Fruit fly (Drosophila melanogaster) whole organism, embryonic: Measurements from ENCODE around the gene mRpL12.
A peak's percentile ranks its signal among the peaks of the same experiment; 100 is the strongest.

ENCODE experiments used
- CG10274 ChIP-seq: fragments of 200-800 bp; sonication (Bioruptor generic); optimal IDR thresholded peaks from 3 replicates; lab custom pipeline; 2017; ENCODE audit warnings: missing biosample characterization, mild to moderate bottlenecking, missing genetic modification characterization
- CG10959 ChIP-seq: fragments of 200-800 bp; sonication (Bioruptor generic); IDR thresholded peaks from 2 replicates; pipeline ENCODE4 v1.3.6; 2022; ENCODE audit warnings: missing biosample characterization, missing genetic modification characterization
- CG11247 ChIP-seq: fragments of 200-800 bp; sonication (Bioruptor generic); IDR thresholded peaks from 2 replicates; pipeline ENCODE4 v1.3.6; 2022; ENCODE audit warnings: missing biosample characterization, missing genetic modification characterization
- CG12236 ChIP-seq: fragments of 200-800 bp; sonication (Bioruptor generic); optimal IDR thresholded peaks from 2 replicates; lab custom pipeline; 2016; ENCODE audit warnings: missing biosample characterization, missing genetic modification characterization
- CG12299 ChIP-seq: fragments of 200-800 bp; sonication (Bioruptor generic); optimal IDR thresholded peaks from 2 replicates; lab custom pipeline; 2018; ENCODE audit warnings: missing biosample characterization, mild to moderate bottlenecking, missing genetic modification characterization
- CG14441 ChIP-seq: fragments of 200-800 bp; sonication (Bioruptor generic); IDR thresholded peaks from 2 replicates; pipeline ENCODE4 v1.3.6; 2022; ENCODE audit warnings: missing biosample characterization, missing genetic modification characterization
- CG15514 ChIP-seq: fragments of 200-800 bp; sonication (Bioruptor generic); optimal IDR thresholded peaks from 3 replicates; lab custom pipeline; 2017; ENCODE audit warnings: missing biosample characterization, missing genetic modification characterization, mild to moderate bottlenecking, moderate library complexity, missing genetic modification reagents
- CG17802 ChIP-seq: fragments of 200-800 bp; sonication (Bioruptor generic); optimal IDR thresholded peaks from 2 replicates; lab custom pipeline; 2018; ENCODE audit warnings: missing biosample characterization, mild to moderate bottlenecking, missing genetic modification characterization, moderate library complexity
- CG1832 ChIP-seq: fragments of 200-800 bp; sonication (Bioruptor generic); optimal IDR thresholded peaks from 2 replicates; lab custom pipeline; 2017; ENCODE audit warnings: missing biosample characterization, mild to moderate bottlenecking, missing genetic modification characterization, inconsistent platforms
- CG2120 ChIP-seq: fragments of 200-800 bp; sonication (Bioruptor generic); optimal IDR thresholded peaks from 3 replicates; lab custom pipeline; 2016; ENCODE audit warnings: missing biosample characterization, missing genetic modification characterization
- CG2875 ChIP-seq: fragments of 200-800 bp; sonication (Bioruptor generic); optimal IDR thresholded peaks from 2 replicates; lab custom pipeline; 2017; ENCODE audit warnings: missing biosample characterization, mild to moderate bottlenecking, missing genetic modification characterization, missing genetic modification reagents
- CG31365 ChIP-seq: fragments of 200-800 bp; sonication (Bioruptor generic); optimal IDR thresholded peaks from 2 replicates; lab custom pipeline; 2018; ENCODE audit warnings: missing biosample characterization, mild to moderate bottlenecking, missing genetic modification characterization
- CG32772 ChIP-seq: fragments of 200-800 bp; sonication (Bioruptor generic); IDR thresholded peaks from 2 replicates; pipeline ENCODE4 v1.3.6; 2022; ENCODE audit warnings: missing biosample characterization, missing genetic modification characterization
- CG34224 ChIP-seq: fragments of 200-800 bp; sonication (Bioruptor generic); IDR thresholded peaks from 3 replicates; pipeline ENCODE4 v1.3.6; 2022; ENCODE audit warnings: missing biosample characterization, missing genetic modification characterization; ENCODE audit not compliant: partially characterized antibody
- CG3838 ChIP-seq: fragments of 200-800 bp; sonication (Bioruptor generic); optimal IDR thresholded peaks from 3 replicates; lab custom pipeline; 2016; ENCODE audit warnings: missing biosample characterization, missing genetic modification characterization
- CG4424 ChIP-seq: fragments of 200-800 bp; sonication (Bioruptor generic); optimal IDR thresholded peaks from 3 replicates; lab custom pipeline; 2016; ENCODE audit warnings: missing biosample characterization, missing genetic modification characterization
- CG6791 ChIP-seq: fragments of 200-800 bp; sonication (Bioruptor generic); IDR thresholded peaks from 3 replicates; pipeline ENCODE4 v1.3.6; 2022; ENCODE audit warnings: missing biosample characterization, missing genetic modification characterization; ENCODE audit not compliant: partially characterized antibody
- CG7987 ChIP-seq: fragments of 200-800 bp; sonication (Bioruptor generic); optimal IDR thresholded peaks from 2 replicates; lab custom pipeline; 2018; ENCODE audit warnings: missing biosample characterization, mild to moderate bottlenecking, missing genetic modification characterization, moderate library complexity
- CG8944 ChIP-seq: fragments of 200-800 bp; sonication (Bioruptor generic); optimal IDR thresholded peaks from 3 replicates; lab custom pipeline; 2016; ENCODE audit warnings: missing biosample characterization, missing genetic modification characterization
- D19A ChIP-seq: fragments of 200-800 bp; optimal IDR thresholded peaks from 3 replicates; lab custom pipeline; 2019; ENCODE audit warnings: missing biosample characterization, mild to moderate bottlenecking, missing genetic modification characterization, moderate library complexity
- Dek ChIP-seq: fragments of 200-800 bp; sonication (Bioruptor generic); optimal IDR thresholded peaks from 3 replicates; lab custom pipeline; 2019; ENCODE audit warnings: missing biosample characterization, mild to moderate bottlenecking, missing genetic modification characterization, moderate library complexity
- Eip74EF ChIP-seq, 2 experiments: fragments of 200-800 bp in 1 of 2; fragments of >200 bp in 1 of 2; sonication (Bioruptor generic) in 1 of 2; optimal IDR thresholded peaks; 2 replicates each; lab custom pipeline; 2017 to 2019; ENCODE audit warnings: missing biosample characterization in 2 of 2, missing genetic modification characterization in 2 of 2, mild to moderate bottlenecking in 1 of 2, moderate library complexity in 1 of 2
- Gsc ChIP-seq: fragments of 200-800 bp; sonication (Bioruptor generic); IDR thresholded peaks from 2 replicates; pipeline ENCODE4 v1.3.6; 2022; ENCODE audit warnings: missing biosample characterization, missing genetic modification characterization
- HmgD ChIP-seq: fragments of 200-800 bp; sonication (Bioruptor generic); optimal IDR thresholded peaks from 3 replicates; lab custom pipeline; 2016; ENCODE audit warnings: missing biosample characterization, missing genetic modification characterization
- Lpt ChIP-seq: fragments of >200 bp; optimal IDR thresholded peaks from 2 replicates; lab custom pipeline; 2018; ENCODE audit warnings: missing biosample characterization, missing genetic modification characterization
- MBD-R2 ChIP-seq: fragments of 200-800 bp; sonication (Bioruptor generic); IDR thresholded peaks from 2 replicates; pipeline ENCODE4 v1.3.6; 2022; ENCODE audit warnings: missing biosample characterization, missing genetic modification characterization
- NC2β ChIP-seq: fragments of 200-800 bp; sonication (Bioruptor generic); optimal IDR thresholded peaks from 2 replicates; lab custom pipeline; 2016; ENCODE audit warnings: missing biosample characterization, missing genetic modification characterization
- Oaz ChIP-seq: fragments of 200-800 bp; sonication (Bioruptor generic); IDR thresholded peaks from 2 replicates; pipeline ENCODE4 v1.3.6; 2022; ENCODE audit warnings: missing biosample characterization, missing genetic modification characterization
- Sry-β ChIP-seq: fragments of 200-800 bp; sonication (Bioruptor generic); optimal IDR thresholded peaks from 2 replicates; lab custom pipeline; 2018; ENCODE audit warnings: missing biosample characterization, mild to moderate bottlenecking, missing genetic modification characterization, moderate library complexity
- Ssrp ChIP-seq: fragments of 200-800 bp; sonication (Bioruptor generic); optimal IDR thresholded peaks from 2 replicates; lab custom pipeline; 2018; ENCODE audit warnings: missing biosample characterization, mild to moderate bottlenecking, missing genetic modification characterization, moderate library complexity
- bigmax ChIP-seq: fragments of 200-800 bp; sonication (Bioruptor generic); optimal IDR thresholded peaks from 2 replicates; lab custom pipeline; 2018; ENCODE audit warnings: missing biosample characterization, mild to moderate bottlenecking, missing genetic modification characterization
- corto ChIP-seq: fragments of 200-800 bp; sonication (Bioruptor generic); optimal IDR thresholded peaks from 2 replicates; lab custom pipeline; 2016; ENCODE audit warnings: missing biosample characterization, mild to moderate bottlenecking, missing genetic modification characterization, moderate library complexity
- crc ChIP-seq: fragments of 200-800 bp; sonication (Bioruptor generic); optimal IDR thresholded peaks from 2 replicates; lab custom pipeline; 2016; ENCODE audit warnings: missing biosample characterization, missing genetic modification characterization
- ems ChIP-seq: fragments of 200-800 bp; sonication (Bioruptor generic); optimal IDR thresholded peaks from 3 replicates; lab custom pipeline; 2016; ENCODE audit warnings: missing biosample characterization, missing genetic modification characterization
- exex ChIP-seq: fragments of 200-800 bp; sonication (Bioruptor generic); optimal IDR thresholded peaks from 4 replicates; lab custom pipeline; 2018; ENCODE audit warnings: missing biosample characterization, mild to moderate bottlenecking, missing genetic modification characterization, moderate library complexity
- fd102C ChIP-seq: fragments of 200-800 bp; sonication (Bioruptor generic); optimal IDR thresholded peaks from 2 replicates; lab custom pipeline; 2018; ENCODE audit warnings: missing biosample characterization, mild to moderate bottlenecking, missing genetic modification characterization, moderate library complexity
- gsb ChIP-seq: fragments of 200-800 bp; sonication (Bioruptor generic); IDR thresholded peaks from 2 replicates; pipeline ENCODE4 v1.3.6; 2022; ENCODE audit warnings: missing biosample characterization, missing genetic modification characterization
- gt ChIP-seq: fragments of 200-800 bp; sonication (Bioruptor generic); IDR thresholded peaks from 2 replicates; pipeline ENCODE4 v1.3.6; 2022; ENCODE audit warnings: missing biosample characterization, missing genetic modification characterization
- hbn ChIP-seq: fragments of 200-800 bp; sonication (Bioruptor generic); IDR thresholded peaks from 2 replicates; pipeline ENCODE4 v1.3.6; 2022; ENCODE audit warnings: missing biosample characterization, missing genetic modification characterization; ENCODE audit not compliant: partially characterized antibody
- kay ChIP-seq: fragments of 200-800 bp; sonication (Bioruptor generic); optimal IDR thresholded peaks from 2 replicates; lab custom pipeline; 2016; ENCODE audit warnings: missing biosample characterization, missing genetic modification characterization
- knrl ChIP-seq: fragments of 200-800 bp; sonication (Bioruptor generic); IDR thresholded peaks from 3 replicates; pipeline ENCODE4 v1.3.6; 2022; ENCODE audit warnings: missing biosample characterization, missing genetic modification characterization; ENCODE audit not compliant: partially characterized antibody
- nau ChIP-seq: fragments of 200-800 bp; sonication (Bioruptor generic); optimal IDR thresholded peaks from 3 replicates; lab custom pipeline; 2017; ENCODE audit warnings: missing biosample characterization, mild to moderate bottlenecking, missing genetic modification characterization, missing genetic modification reagents
- nerfin-1 ChIP-seq: fragments of 200-800 bp; sonication (Bioruptor generic); optimal IDR thresholded peaks from 3 replicates; lab custom pipeline; 2019; ENCODE audit warnings: missing biosample characterization, mild to moderate bottlenecking, missing genetic modification characterization, moderate library complexity
- psq ChIP-seq: fragments of 200-800 bp; sonication (Bioruptor generic); optimal IDR thresholded peaks from 2 replicates; lab custom pipeline; 2017; ENCODE audit warnings: missing biosample characterization, missing genetic modification characterization
- scrt ChIP-seq: fragments of 200-800 bp; sonication (Bioruptor generic); optimal IDR thresholded peaks from 2 replicates; lab custom pipeline; 2018; ENCODE audit warnings: missing biosample characterization, mild to moderate bottlenecking, missing genetic modification characterization, moderate library complexity
- tio ChIP-seq: fragments of 200-800 bp; sonication (Bioruptor generic); optimal IDR thresholded peaks from 2 replicates; lab custom pipeline; 2017; ENCODE audit warnings: missing biosample characterization, missing genetic modification characterization, inconsistent platforms
- ttk ChIP-seq: fragments of 200-800 bp; sonication (Bioruptor generic); IDR thresholded peaks from 2 replicates; pipeline ENCODE4 v2.1.2; 2022; ENCODE audit warnings: missing biosample characterization, missing genetic modification characterization
- usp ChIP-seq: fragments of >200 bp; optimal IDR thresholded peaks from 2 replicates; lab custom pipeline; 2017; ENCODE audit warnings: missing biosample characterization, missing genetic modification characterization
- zen2 ChIP-seq: fragments of 200-800 bp; sonication (Bioruptor generic); IDR thresholded peaks from 3 replicates; pipeline ENCODE4 v1.3.6; 2022; ENCODE audit warnings: missing biosample characterization, missing genetic modification characterization; ENCODE audit not compliant: partially characterized antibody
- zf30C ChIP-seq: fragments of 200-800 bp; sonication (Bioruptor generic); optimal IDR thresholded peaks from 3 replicates; lab custom pipeline; 2018; ENCODE audit warnings: missing biosample characterization, mild to moderate bottlenecking, missing genetic modification characterization

mRpL12 gene

DNA sequence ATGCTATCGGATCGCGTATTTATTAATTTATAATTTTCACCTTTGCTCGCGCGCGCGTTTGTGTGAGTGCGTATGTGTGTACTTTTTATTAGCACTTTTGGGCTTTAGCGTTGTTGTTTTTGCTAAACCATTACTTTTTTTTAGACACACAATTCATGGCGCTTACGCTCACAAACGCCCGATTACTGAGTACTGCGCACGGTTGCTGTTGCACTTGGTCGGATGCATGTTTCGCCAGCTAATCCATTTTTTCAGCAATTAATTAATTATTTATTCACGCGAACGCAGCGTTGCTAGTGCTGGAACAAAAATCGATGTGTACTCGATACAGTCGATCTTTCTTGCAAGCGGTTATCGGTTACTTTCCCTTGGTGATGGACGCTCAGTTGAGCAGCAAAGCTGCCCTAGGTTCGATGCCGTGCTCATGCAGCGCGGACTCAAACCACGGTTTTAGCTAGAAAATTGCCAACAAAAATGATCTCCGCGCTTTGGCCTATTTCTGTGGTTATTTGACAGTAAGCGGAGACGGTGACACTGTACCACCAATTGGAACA lies 41.2 kb downstream of the mRpL12 start, which contains the start of the genes smg and CG5087 (continued):
- no peak for TF ChIP-seq gt
- TF ChIP-seq Gsc (GFP tag; lab: Robert Waterston, UW) = no peak
- no peak for TF ChIP-seq CG31365 (tag; lab: Kevin White, UChicago)
- TF ChIP-seq Sry-β (GFP tag; lab: Kevin White, UChicago) = peak; percentile 79
- TF ChIP-seq CG10274 = no peak
- TF ChIP-seq knrl (GFP tag; lab: Robert Waterston, UW) = peak; percentile 67
- TF ChIP-seq CG1832 = no peak
- peak; percentile 6 for TF ChIP-seq D19A (tag; lab: Kevin White, UChicago)
- TF ChIP-seq exex (tag; lab: Kevin White, UChicago) = peak; percentile 67
- TF ChIP-seq MBD-R2 (GFP tag; lab: Robert Waterston, UW) = peak; percentile 88
- no peak for TF ChIP-seq Oaz (GFP tag; lab: Robert Waterston, UW)
- TF ChIP-seq kay (GFP tag; lab: Kevin White, UChicago) = no peak
- TF ChIP-seq CG4424 (GFP tag; lab: Kevin White, UChicago) = peak; percentile 36
- TF ChIP-seq zen2 (GFP tag; lab: Robert Waterston, UW) = no peak
- no peak; the same call in 1 of the 2 replicates for TF ChIP-seq ttk (GFP tag; lab: Robert Waterston, UW)
- no peak for TF ChIP-seq Ssrp (tag; lab: Kevin White, UChicago)
- TF ChIP-seq CG11247 = peak; percentile 36; the same call in 1 of the 2 replicates
- TF ChIP-seq corto (GFP tag; lab: Kevin White, UChicago) = peak; percentile 39
- TF ChIP-seq Dek (tag; lab: Kevin White, UChicago) = peak; percentile 59
- no peak for TF ChIP-seq gsb
- TF ChIP-seq CG10959 (GFP tag; lab: Robert Waterston, UW) = no peak
- peak; percentile 56 for TF ChIP-seq CG7987 (GFP tag; lab: Kevin White, UChicago)
- no peak for TF ChIP-seq scrt (GFP tag; lab: Kevin White, UChicago)
- TF ChIP-seq NC2β (GFP tag; lab: Kevin White, UChicago) = peak; percentile 66
- no peak for TF ChIP-seq CG12236 (GFP tag; lab: Kevin White, UChicago)
- TF ChIP-seq tio (GFP tag; lab: Kevin White, UChicago) = no peak
- TF ChIP-seq CG2875 (GFP tag; lab: Kevin White, UChicago) = no peak
- peak; percentile 40 for TF ChIP-seq ems (GFP tag; lab: Kevin White, UChicago)
- 0 out of 2 replicates have a peak, but pooled peaks have one; percentile 25 for TF ChIP-seq CG14441 (GFP tag; lab: Robert Waterston, UW)
- TF ChIP-seq CG2120 (GFP tag; lab: Kevin White, UChicago) = peak; percentile 72
- TF ChIP-seq CG3838 (GFP tag; lab: Kevin White, UChicago) = no peak
- no peak; the same call in 2 of the 3 replicates for TF ChIP-seq CG34224
- TF ChIP-seq CG17802 (tag; lab: Kevin White, UChicago) = no peak
- no peak for TF ChIP-seq fd102C (GFP tag; lab: Kevin White, UChicago)
- TF ChIP-seq bigmax (GFP tag; lab: Kevin White, UChicago) = no peak
- peak; percentile 85 for TF ChIP-seq CG6791 (GFP tag; lab: Robert Waterston, UW)
- no peak for TF ChIP-seq zf30C
- no peak for TF ChIP-seq CG32772 (GFP tag; lab: Robert Waterston, UW)
- TF ChIP-seq CG12299 (tag; lab: Kevin White, UChicago) = peak; percentile 35
- no peak for TF ChIP-seq crc (GFP tag; lab: Kevin White, UChicago)
- TF ChIP-seq Lpt (GFP tag; lab: Kevin White, UChicago) = no peak
- peak in 1 of 2 experiments; percentile 50 for TF ChIP-seq Eip74EF (GFP tag; optimal IDR thresholded peaks at IDR 0.05; lab: Kevin White, UChicago)
- peak; percentile 78 for TF ChIP-seq CG15514 (GFP tag; lab: Kevin White, UChicago)
- TF ChIP-seq CG8944 (GFP tag; lab: Kevin White, UChicago) = peak; percentile 45
- no peak for TF ChIP-seq usp
- TF ChIP-seq nerfin-1 (tag; lab: Kevin White, UChicago) = no peak
- peak; percentile 88 for TF ChIP-seq HmgD (GFP tag; lab: Kevin White, UChicago)
- TF ChIP-seq nau (GFP tag; lab: Kevin White, UChicago) = no peak
- peak; percentile 15 for TF ChIP-seq psq (GFP tag; lab: Kevin White, UChicago)
- peak; percentile 54 for TF ChIP-seq hbn (GFP tag; lab: Robert Waterston, UW)
